Fruit fly (Drosophila melanogaster): Measurements from ENCODE around the gene Gyc89Db.

The Gyc89Db gene

DNA sequence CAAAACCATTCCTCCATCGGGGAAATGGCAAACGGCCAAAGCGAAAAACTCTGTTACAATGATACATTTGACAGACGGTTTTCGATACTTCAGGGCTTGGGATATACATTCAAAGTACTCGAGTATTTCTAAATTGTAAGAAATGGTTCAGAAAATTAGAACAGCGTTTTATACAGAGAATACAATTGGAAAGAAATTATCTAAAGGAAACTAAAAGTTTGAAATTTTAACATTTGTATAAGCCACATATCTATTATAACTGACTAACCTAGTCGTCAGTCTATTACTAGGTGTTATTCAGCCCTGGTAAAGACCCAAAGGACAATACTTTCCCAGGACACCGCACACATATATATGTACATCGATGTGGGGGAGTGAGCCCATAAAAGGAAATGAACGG lies 438 bp upstream of the Gyc89Db start (continued):
- TF ChIP-seq Blimp-1 (GFP tag; optimal IDR thresholded peaks at IDR 0.05) (peak; percentile 26), Lhr (GFP tag; optimal IDR thresholded peaks at IDR 0.05) (no peak), Hr51 (GFP tag; optimal IDR thresholded peaks at IDR 0.05) (peak in 1 of 2 experiments; percentile 37), CG11093 (GFP tag; IDR thresholded peaks at IDR 0.05) (no peak), lmd (GFP tag; IDR thresholded peaks at IDR 0.05) (no peak), Gsc (GFP tag; IDR thresholded peaks at IDR 0.05) (no peak), seq (GFP tag; IDR thresholded peaks at IDR 0.05) (no peak), HLHmδ (GFP tag; optimal IDR thresholded peaks at IDR 0.05) (no peak), wor (GFP tag; IDR thresholded peaks at IDR 0.05) (no peak), run (tag; optimal IDR thresholded peaks at IDR 0.05) (no peak), CG6175 (GFP tag; IDR thresholded peaks at IDR 0.05) (no peak), CG6683 (GFP tag; optimal IDR thresholded peaks at IDR 0.05) (peak; percentile 1), salm (tag; optimal IDR thresholded peaks at IDR 0.05) (no peak), kay (GFP tag; optimal IDR thresholded peaks at IDR 0.05) (no peak), CoRest (tag; optimal IDR thresholded peaks at IDR 0.05) (peak; percentile 52), CG10654 (GFP tag; optimal IDR thresholded peaks at IDR 0.05) (no peak), klu (GFP tag; IDR thresholded peaks at IDR 0.05) (no peak), Hr39 (optimal IDR thresholded peaks at IDR 0.05) (no peak), CG10366 (GFP tag; IDR thresholded peaks at IDR 0.05) (no peak), Kr (GFP tag; optimal IDR thresholded peaks at IDR 0.05) (no peak), chinmo (GFP tag; IDR thresholded peaks at IDR 0.05; ENCODE audit: partially characterized antibody) (no peak), dmrt11E (tag; optimal IDR thresholded peaks at IDR 0.05) (no peak), Asciz (GFP tag; optimal IDR thresholded peaks at IDR 0.05) (no peak), grau (tag; optimal IDR thresholded peaks at IDR 0.05) (peak; percentile 56), dysf (GFP tag; IDR thresholded peaks at IDR 0.05) (peak; percentile 22; the same call in 1 of the 3 replicates), Nf-YA (GFP tag; IDR thresholded peaks at IDR 0.05) (no peak), CG9876 (GFP tag; optimal IDR thresholded peaks at IDR 0.05) (no peak), prd (optimal IDR thresholded peaks at IDR 0.05) (no peak), prd (GFP tag; IDR thresholded peaks at IDR 0.05) (peak; percentile 19; the same call in 1 of the 3 replicates), kni (GFP tag; optimal IDR thresholded peaks at IDR 0.05) (no peak), shn (GFP tag; optimal IDR thresholded peaks at IDR 0.05) (no peak), unpg (GFP tag; optimal IDR thresholded peaks at IDR 0.05) (peak; percentile 48), CG1233 (GFP tag; optimal IDR thresholded peaks at IDR 0.05) (peak; percentile 17), Six4 (GFP tag; optimal IDR thresholded peaks at IDR 0.05) (no peak), CG9609 (GFP tag; optimal IDR thresholded peaks at IDR 0.05) (no peak), vfl (GFP tag; optimal IDR thresholded peaks at IDR 0.05) (no peak), NC2α (GFP tag; optimal IDR thresholded peaks at IDR 0.05) (no peak), CG3726 (GFP tag; IDR thresholded peaks at IDR 0.05) (no peak), Max (GFP tag; optimal IDR thresholded peaks at IDR 0.05) (no peak), ttk (GFP tag; IDR thresholded peaks at IDR 0.05) (no peak), CG16779 (GFP tag; IDR thresholded peaks at IDR 0.05) (no peak), Vsx1 (GFP tag; optimal IDR thresholded peaks at IDR 0.05) (no peak), lov (optimal IDR thresholded peaks at IDR 0.05) (no peak), lov (GFP tag; IDR thresholded peaks at IDR 0.05) (no peak), jumu (GFP tag; optimal IDR thresholded peaks at IDR 0.05) (no peak), CG12219 (GFP tag; optimal IDR thresholded peaks at IDR 0.05) (peak; percentile 11), unc-4 (GFP tag; IDR thresholded peaks at IDR 0.05; ENCODE audit: partially characterized antibody) (no peak), MESR4 (GFP tag; optimal IDR thresholded peaks at IDR 0.05) (no peak), YL-1 (GFP tag; optimal IDR thresholded peaks at IDR 0.05) (no peak), Med (GFP tag) (peak; percentile 56), ken (GFP tag; IDR thresholded peaks at IDR 0.05) (no peak), CG16863 (GFP tag; optimal IDR thresholded peaks at IDR 0.05) (no peak), phol (tag; optimal IDR thresholded peaks at IDR 0.05) (peak; percentile 18)

Data from whole organism, embryonic.